Fruit fly (Drosophila melanogaster) whole organism, embryonic: ENCODE results near the gene CG12728.

Experiments used
- CG10267 ChIP-seq: fragments of 200-800 bp; sonication (Bioruptor generic); optimal IDR thresholded peaks from 2 replicates; lab custom pipeline; 2018; ENCODE audit warnings: missing biosample characterization, mild to moderate bottlenecking, missing genetic modification characterization, moderate library complexity
- CG10321 ChIP-seq: fragments of 200-800 bp; sonication (Bioruptor generic); IDR thresholded peaks from 2 replicates; pipeline ENCODE4 v1.3.6; 2022; ENCODE audit warnings: missing biosample characterization, missing genetic modification characterization
- CG10462 ChIP-seq: fragments of 200-800 bp; sonication (Bioruptor generic); optimal IDR thresholded peaks from 2 replicates; lab custom pipeline; 2016; ENCODE audit warnings: missing biosample characterization, missing genetic modification characterization
- CG10959 ChIP-seq: fragments of 200-800 bp; sonication (Bioruptor generic); IDR thresholded peaks from 2 replicates; pipeline ENCODE4 v1.3.6; 2022; ENCODE audit warnings: missing biosample characterization, missing genetic modification characterization
- CG10979 ChIP-seq: fragments of 200-800 bp; sonication (Bioruptor generic); optimal IDR thresholded peaks from 2 replicates; lab custom pipeline; 2018; ENCODE audit warnings: missing biosample characterization, mild to moderate bottlenecking, missing genetic modification characterization, moderate library complexity
- CG11456 ChIP-seq: fragments of 200-800 bp; sonication (Bioruptor generic); IDR thresholded peaks from 3 replicates; pipeline ENCODE4 v1.3.6; 2022; ENCODE audit warnings: missing biosample characterization, missing genetic modification characterization
- CG11504 ChIP-seq: fragments of 200-800 bp; sonication (Bioruptor generic); optimal IDR thresholded peaks from 3 replicates; lab custom pipeline; 2019; ENCODE audit warnings: missing biosample characterization, mild to moderate bottlenecking, missing genetic modification characterization, moderate library complexity
- CG11696 ChIP-seq: fragments of 200-800 bp; sonication (Bioruptor generic); IDR thresholded peaks from 2 replicates; pipeline ENCODE4 v1.3.6; 2022; ENCODE audit warnings: missing biosample characterization, missing genetic modification characterization
- CG17328 ChIP-seq: fragments of 200-800 bp; sonication (Bioruptor generic); IDR thresholded peaks from 2 replicates; pipeline ENCODE4 v1.3.6; 2022; ENCODE audit warnings: missing biosample characterization, missing genetic modification characterization
- CG17361 ChIP-seq: fragments of 200-800 bp; sonication (Bioruptor generic); IDR thresholded peaks from 3 replicates; pipeline ENCODE4 v1.3.6; 2022; ENCODE audit warnings: missing biosample characterization, missing genetic modification characterization
- CG17568 ChIP-seq: fragments of 200-800 bp; sonication (Bioruptor generic); optimal IDR thresholded peaks from 2 replicates; lab custom pipeline; 2018; ENCODE audit warnings: missing biosample characterization, mild to moderate bottlenecking, missing genetic modification characterization, moderate library complexity
- CG17829 ChIP-seq: fragments of 200-800 bp; optimal IDR thresholded peaks from 2 replicates; lab custom pipeline; 2019; ENCODE audit warnings: missing biosample characterization, mild to moderate bottlenecking, missing genetic modification characterization, moderate library complexity
- CG18599 ChIP-seq: fragments of 200-800 bp; sonication (Bioruptor generic); optimal IDR thresholded peaks from 3 replicates; lab custom pipeline; 2017; ENCODE audit warnings: missing biosample characterization, missing genetic modification characterization, mild to moderate bottlenecking, moderate library complexity, missing genetic modification reagents
- CG32532 ChIP-seq: fragments of 200-800 bp; sonication (Bioruptor generic); IDR thresholded peaks from 2 replicates; pipeline ENCODE4 v1.3.6; 2022; ENCODE audit warnings: missing biosample characterization, missing genetic modification characterization
- CG32772 ChIP-seq: fragments of 200-800 bp; sonication (Bioruptor generic); IDR thresholded peaks from 2 replicates; pipeline ENCODE4 v1.3.6; 2022; ENCODE audit warnings: missing biosample characterization, missing genetic modification characterization
- CG3407 ChIP-seq: fragments of 200-800 bp; sonication (Bioruptor generic); optimal IDR thresholded peaks from 2 replicates; lab custom pipeline; 2018; ENCODE audit warnings: missing biosample characterization, mild to moderate bottlenecking, missing genetic modification characterization
- CG4424 ChIP-seq: fragments of 200-800 bp; sonication (Bioruptor generic); optimal IDR thresholded peaks from 3 replicates; lab custom pipeline; 2016; ENCODE audit warnings: missing biosample characterization, missing genetic modification characterization
- CG4854 ChIP-seq: fragments of 200-800 bp; sonication (Bioruptor generic); optimal IDR thresholded peaks from 2 replicates; lab custom pipeline; 2016; ENCODE audit warnings: missing biosample characterization, missing genetic modification characterization, inconsistent platforms
- CG6765 ChIP-seq: fragments of 200-800 bp; sonication (Bioruptor generic); optimal IDR thresholded peaks from 3 replicates; lab custom pipeline; 2017; ENCODE audit warnings: missing biosample characterization, mild to moderate bottlenecking, missing genetic modification characterization
- CG7928 ChIP-seq: fragments of 200-800 bp; sonication (Bioruptor generic); optimal IDR thresholded peaks from 2 replicates; lab custom pipeline; 2017; ENCODE audit warnings: missing biosample characterization, mild to moderate bottlenecking, missing genetic modification characterization
- CoRest ChIP-seq: fragments of 200-800 bp; sonication (Bioruptor generic); optimal IDR thresholded peaks from 3 replicates; lab custom pipeline; 2018; ENCODE audit warnings: missing biosample characterization, mild to moderate bottlenecking, missing genetic modification characterization, moderate library complexity
- Dp ChIP-seq: fragments of 200-800 bp; sonication (Bioruptor generic); optimal IDR thresholded peaks from 2 replicates; lab custom pipeline; 2018; ENCODE audit warnings: missing biosample characterization, mild to moderate bottlenecking, missing genetic modification characterization, moderate library complexity
- GATAe ChIP-seq: fragments of 200-800 bp; sonication (Bioruptor generic); conservative IDR thresholded peaks from 2 replicates; pipeline ENCODE4 v1.3.6; 2022; ENCODE audit warnings: missing biosample characterization, missing genetic modification characterization
- Lpt ChIP-seq: fragments of >200 bp; optimal IDR thresholded peaks from 2 replicates; lab custom pipeline; 2018; ENCODE audit warnings: missing biosample characterization, missing genetic modification characterization
- Med ChIP-seq: fragments of 200-800 bp; sonication (Bioruptor generic); peaks from one replicate; lab custom pipeline; 2016; ENCODE audit warnings: missing biosample characterization, missing genetic modification characterization, mild to moderate bottlenecking, inconsistent platforms, moderate library complexity
- NC2β ChIP-seq: fragments of 200-800 bp; sonication (Bioruptor generic); optimal IDR thresholded peaks from 2 replicates; lab custom pipeline; 2016; ENCODE audit warnings: missing biosample characterization, missing genetic modification characterization
- Nf-YA ChIP-seq: fragments of 200-800 bp; sonication (Bioruptor generic); IDR thresholded peaks from 2 replicates; pipeline ENCODE4 v1.3.6; 2022; ENCODE audit warnings: missing biosample characterization, missing genetic modification characterization
- Oli ChIP-seq: fragments of 200-800 bp; sonication (Bioruptor generic); optimal IDR thresholded peaks from 2 replicates; lab custom pipeline; 2018; ENCODE audit warnings: missing biosample characterization, mild to moderate bottlenecking, missing genetic modification characterization, moderate library complexity
- Sry-δ ChIP-seq: fragments of 200-800 bp; sonication (Bioruptor generic); optimal IDR thresholded peaks from 2 replicates; lab custom pipeline; 2016; ENCODE audit warnings: missing biosample characterization, missing genetic modification characterization
- Ssrp ChIP-seq: fragments of 200-800 bp; sonication (Bioruptor generic); optimal IDR thresholded peaks from 2 replicates; lab custom pipeline; 2018; ENCODE audit warnings: missing biosample characterization, mild to moderate bottlenecking, missing genetic modification characterization, moderate library complexity
- Vsx1 ChIP-seq: fragments of 200-800 bp; sonication (Bioruptor generic); optimal IDR thresholded peaks from 2 replicates; lab custom pipeline; 2017; ENCODE audit warnings: missing biosample characterization, mild to moderate bottlenecking, missing genetic modification characterization, missing genetic modification reagents
- Xrp1 ChIP-seq: fragments of 200-800 bp; sonication (Bioruptor generic); IDR thresholded peaks from 2 replicates; pipeline ENCODE4 v1.3.6; 2022; ENCODE audit warnings: missing biosample characterization, missing genetic modification characterization
- amos ChIP-seq: fragments of 200-800 bp; sonication (Bioruptor generic); IDR thresholded peaks from 2 replicates; pipeline ENCODE4 v1.3.6; 2022; ENCODE audit warnings: missing biosample characterization, missing genetic modification characterization; ENCODE audit not compliant: partially characterized antibody
- cg ChIP-seq: fragments of 200-800 bp; sonication (Bioruptor generic); optimal IDR thresholded peaks from 3 replicates; lab custom pipeline; 2019; ENCODE audit warnings: missing biosample characterization, mild to moderate bottlenecking, missing genetic modification characterization, moderate library complexity
- croc ChIP-seq: fragments of 200-800 bp; sonication (Bioruptor generic); conservative IDR thresholded peaks from 3 replicates; pipeline ENCODE4 v1.3.6; 2022; ENCODE audit warnings: missing biosample characterization, missing genetic modification characterization
- ems ChIP-seq: fragments of 200-800 bp; sonication (Bioruptor generic); optimal IDR thresholded peaks from 3 replicates; lab custom pipeline; 2016; ENCODE audit warnings: missing biosample characterization, missing genetic modification characterization
- eve ChIP-seq, 2 experiments: fragments of >200 bp; optimal IDR thresholded peaks; 2 replicates each; lab custom pipeline; 2017; ENCODE audit warnings: missing biosample characterization in 2 of 2, missing genetic modification characterization in 2 of 2
- ewg ChIP-seq: fragments of 200-800 bp; sonication (Bioruptor generic); optimal IDR thresholded peaks from 3 replicates; lab custom pipeline; 2017; ENCODE audit warnings: mild to moderate bottlenecking, missing biosample characterization, missing genetic modification reagents, missing genetic modification characterization
- gsb ChIP-seq: fragments of 200-800 bp; sonication (Bioruptor generic); IDR thresholded peaks from 2 replicates; pipeline ENCODE4 v1.3.6; 2022; ENCODE audit warnings: missing biosample characterization, missing genetic modification characterization
- gt ChIP-seq: fragments of 200-800 bp; sonication (Bioruptor generic); IDR thresholded peaks from 2 replicates; pipeline ENCODE4 v1.3.6; 2022; ENCODE audit warnings: missing biosample characterization, missing genetic modification characterization
- lola ChIP-seq, 3 experiments: fragments of >200 bp in 2 of 3; fragments of 200-800 bp in 1 of 3; sonication (Bioruptor generic) in 1 of 3; optimal IDR thresholded peaks; 2 replicates each; lab custom pipeline; 2017 to 2019; ENCODE audit warnings: missing biosample characterization in 3 of 3, missing genetic modification characterization in 3 of 3, mild to moderate bottlenecking in 1 of 3, moderate library complexity in 1 of 3
- phol ChIP-seq: fragments of 200-800 bp; sonication (Bioruptor generic); optimal IDR thresholded peaks from 3 replicates; lab custom pipeline; 2018; ENCODE audit warnings: missing biosample characterization, mild to moderate bottlenecking, missing genetic modification characterization, moderate library complexity
- repo ChIP-seq: fragments of 200-800 bp; sonication (Bioruptor generic); optimal IDR thresholded peaks from 2 replicates; lab custom pipeline; 2016; ENCODE audit warnings: missing biosample characterization, missing genetic modification characterization
- row ChIP-seq: fragments of 200-800 bp; sonication (Bioruptor generic); IDR thresholded peaks from 3 replicates; pipeline ENCODE4 v1.3.6; 2022; ENCODE audit warnings: missing biosample characterization, missing genetic modification characterization
- slp2 ChIP-seq: fragments of 200-800 bp; sonication (Bioruptor generic); optimal IDR thresholded peaks from 2 replicates; lab custom pipeline; 2016; ENCODE audit warnings: missing biosample characterization, missing genetic modification characterization
- ssp ChIP-seq: fragments of 200-800 bp; sonication (Bioruptor generic); IDR thresholded peaks from 2 replicates; pipeline ENCODE4 v1.3.6; 2022; ENCODE audit warnings: missing biosample characterization, missing genetic modification characterization
- stwl ChIP-seq: fragments of 200-800 bp; sonication (Bioruptor generic); optimal IDR thresholded peaks from 3 replicates; lab custom pipeline; 2018; ENCODE audit warnings: missing biosample characterization, mild to moderate bottlenecking, missing genetic modification characterization, moderate library complexity
- vvl ChIP-seq: fragments of 200-800 bp; sonication (Bioruptor generic); IDR thresholded peaks from 2 replicates; pipeline ENCODE4 v1.3.6; 2022; ENCODE audit warnings: missing biosample characterization, missing genetic modification characterization
- wdn ChIP-seq: fragments of 200-800 bp; sonication (Bioruptor generic); IDR thresholded peaks from 2 replicates; pipeline ENCODE4 v1.3.6; 2022; ENCODE audit warnings: missing biosample characterization, missing genetic modification characterization

The CG12728 gene

DNA sequence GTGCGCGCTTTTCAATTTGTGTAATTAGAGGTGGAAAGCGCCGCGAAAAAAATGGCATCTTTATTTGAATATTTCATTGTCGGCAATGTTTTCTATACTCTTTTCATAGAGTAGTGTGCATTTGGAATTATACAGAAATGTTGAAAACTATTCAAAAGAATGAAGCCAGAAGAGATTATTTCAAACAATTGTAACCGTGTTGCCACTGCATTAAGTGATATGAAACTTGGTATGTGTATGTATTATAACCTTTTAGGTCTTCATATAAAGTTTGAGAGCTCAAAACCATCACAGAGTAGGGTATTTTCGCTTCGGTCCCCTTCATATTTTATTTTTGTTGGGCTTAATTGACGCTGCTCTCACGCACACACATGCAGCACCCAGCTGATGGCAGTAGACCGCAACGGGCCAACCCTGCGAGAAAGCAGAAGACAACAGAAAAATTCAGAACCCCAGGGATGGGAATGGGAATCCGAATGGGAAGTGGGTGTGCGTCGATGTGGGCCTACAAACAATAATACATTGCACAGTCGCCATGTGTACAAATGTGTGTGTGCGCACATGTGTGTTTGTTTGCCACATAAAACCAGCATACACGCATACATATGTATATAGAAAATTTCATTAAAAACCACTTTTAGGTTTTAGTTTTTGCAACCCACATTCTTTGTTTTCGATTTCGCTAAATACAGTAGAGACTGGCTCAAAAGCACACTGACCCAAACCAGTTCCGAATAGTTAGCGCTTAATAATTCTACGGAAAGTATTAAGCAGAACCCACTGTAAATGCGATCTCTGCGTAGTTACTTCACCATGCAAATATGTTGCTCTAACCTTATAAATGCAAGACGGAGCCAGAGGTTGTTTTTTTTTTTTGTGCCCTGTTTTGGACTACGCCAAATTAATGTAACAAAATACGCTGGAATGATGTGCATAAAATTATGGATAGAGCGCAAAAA lies 47.6 kb upstream of the CG12728 start (continued):
- TF ChIP-seq gsb (GFP tag; lab: Robert Waterston, UW) (no peak), CG32532 (peak; percentile 5; the same call in 1 of the 2 replicates), CG6765 (GFP tag; lab: Kevin White, UChicago) (no peak), CG10959 (GFP tag; lab: Robert Waterston, UW) (no peak), cg (peak; percentile 68), CG17829 (tag; lab: Kevin White, UChicago) (peak; percentile 2), ewg (no peak), Nf-YA (no peak), CG4854 (GFP tag; lab: Kevin White, UChicago) (no peak), GATAe (GFP tag; lab: Robert Waterston, UW) (no peak), vvl (GFP tag; lab: Robert Waterston, UW) (0 out of 2 replicates have a peak, but pooled peaks have one; percentile 20), slp2 (GFP tag; lab: Kevin White, UChicago) (peak; percentile 24), CG17361 (GFP tag; lab: Robert Waterston, UW) (peak; percentile 30; the same call in 1 of the 3 replicates), CG10267 (tag; lab: Kevin White, UChicago) (peak; percentile 6), Ssrp (tag; lab: Kevin White, UChicago) (peak; percentile 34), CG10979 (tag; lab: Kevin White, UChicago) (peak; percentile 30), amos (GFP tag; lab: Robert Waterston, UW) (no peak), CG4424 (GFP tag; lab: Kevin White, UChicago) (peak; percentile 18), Med (GFP tag; lab: Kevin White, UChicago) (peak; percentile 69), Oli (tag; lab: Kevin White, UChicago) (peak; percentile 46), CG17568 (GFP tag; lab: Kevin White, UChicago) (no peak), repo (GFP tag; lab: Kevin White, UChicago) (peak; percentile 15), eve (GFP tag; optimal IDR thresholded peaks at IDR 0.05; lab: Kevin White, UChicago) (peak in 1 of 2 experiments; percentile 46), stwl (peak; percentile 1), CG11504 (peak; percentile 40), ssp (GFP tag; lab: Robert Waterston, UW) (no peak), ems (peak; percentile 7), phol (tag; lab: Kevin White, UChicago) (peak; percentile 30), CoRest (peak; percentile 0), CG18599 (peak; percentile 18), Xrp1 (0 out of 2 replicates have a peak, but pooled peaks have one; percentile 9), CG17328 (0 out of 2 replicates have a peak, but pooled peaks have one; percentile 14), CG32772 (no peak)

dm6 chrX:5895821-5896550 lies 46.4 kb upstream of the CG12728 start:
- peak; percentile 86 for TF ChIP-seq CG11456 (GFP tag; lab: Robert Waterston, UW)
- peak; percentile 91 for TF ChIP-seq gt
- TF ChIP-seq CG7928 (GFP tag; lab: Kevin White, UChicago), result peak; percentile 57
- TF ChIP-seq croc, result peak; percentile 90
- peak; percentile 81 for TF ChIP-seq CG10462 (GFP tag; lab: Kevin White, UChicago)
- peak; percentile 72 for TF ChIP-seq CG10321
- peak; percentile 88 for TF ChIP-seq NC2β (GFP tag; lab: Kevin White, UChicago)
- peak; percentile 87 for TF ChIP-seq CG3407 (GFP tag; lab: Kevin White, UChicago)
- peak; percentile 65 for TF ChIP-seq Sry-δ (GFP tag; lab: Kevin White, UChicago)
- peak; percentile 82 for TF ChIP-seq wdn
- TF ChIP-seq Vsx1 (GFP tag; lab: Kevin White, UChicago), result peak; percentile 47
- TF ChIP-seq CG11696, result peak; percentile 96
- TF ChIP-seq Dp (GFP tag; lab: Kevin White, UChicago), result no peak
- peak; percentile 84 for TF ChIP-seq row
- TF ChIP-seq lola (GFP tag; optimal IDR thresholded peaks at IDR 0.05; lab: Kevin White, UChicago), result peak in 1 of 3 experiments; percentile 76
- no peak for TF ChIP-seq Lpt (GFP tag; lab: Kevin White, UChicago)
